Fruit fly (Drosophila melanogaster): ENCODE results near the gene Mocs1.

DNA sequence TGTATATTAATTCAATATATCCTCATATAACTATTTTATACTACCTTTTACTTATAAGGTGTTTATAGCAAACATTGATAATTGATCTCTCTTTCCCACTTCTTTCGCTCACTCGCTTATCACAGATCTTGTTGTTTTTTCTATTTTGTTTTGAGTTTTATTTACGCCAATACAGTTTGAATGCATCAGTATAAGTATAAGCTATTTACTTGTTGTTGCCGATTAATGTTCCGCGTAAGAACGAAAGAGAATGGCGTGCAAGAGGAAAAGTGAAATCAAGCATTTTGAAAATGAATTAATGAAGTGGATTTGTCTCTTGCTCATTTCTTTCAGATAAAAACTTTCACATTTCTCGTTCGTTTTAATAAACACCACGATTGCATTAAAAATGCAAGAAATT is 13.3 kb downstream of the Mocs1 start:
- no peak for TF ChIP-seq Dll (optimal IDR thresholded peaks at IDR 0.05)
- no peak for TF ChIP-seq pan (optimal IDR thresholded peaks at IDR 0.05)
- TF ChIP-seq EcR (GFP tag; optimal IDR thresholded peaks at IDR 0.05) = no peak
- no peak for TF ChIP-seq CG8478 (optimal IDR thresholded peaks at IDR 0.05)

All from whole organism.